Fruit fly (Drosophila melanogaster) whole organism: ENCODE data around the gene CG43145.

Source experiments
- CG8478 ChIP-seq: fragments of >200 bp; optimal IDR thresholded peaks from 2 replicates; lab custom pipeline; 2018; ENCODE audit warnings: inconsistent platforms
- Dll ChIP-seq: fragments of >200 bp; optimal IDR thresholded peaks from 2 replicates; lab custom pipeline; 2017
- pan ChIP-seq: fragments of >200 bp; optimal IDR thresholded peaks from 2 replicates; lab custom pipeline; 2017
- psq ChIP-seq: fragments of >200 bp; optimal IDR thresholded peaks from 2 replicates; lab custom pipeline; 2017
- usp ChIP-seq: fragments of >200 bp; optimal IDR thresholded peaks from 2 replicates; lab custom pipeline; 2017; ENCODE audit warnings: missing biosample characterization, missing genetic modification characterization, mixed read lengths

- no peak for TF ChIP-seq psq (lab: Kevin White, UChicago)
- TF ChIP-seq Dll = no peak
- no peak for TF ChIP-seq usp
- TF ChIP-seq CG8478 (lab: Kevin White, UChicago) = no peak
- no peak for TF ChIP-seq pan (lab: Kevin White, UChicago)
These were observed 45.0 kb upstream of the CG43145 start, which contains the start of gene for for dm6 chr2L:3656667-3657066.
